Fruit fly (Drosophila melanogaster): ENCODE results near the gene Dh31.

The Dh31 gene

DNA sequence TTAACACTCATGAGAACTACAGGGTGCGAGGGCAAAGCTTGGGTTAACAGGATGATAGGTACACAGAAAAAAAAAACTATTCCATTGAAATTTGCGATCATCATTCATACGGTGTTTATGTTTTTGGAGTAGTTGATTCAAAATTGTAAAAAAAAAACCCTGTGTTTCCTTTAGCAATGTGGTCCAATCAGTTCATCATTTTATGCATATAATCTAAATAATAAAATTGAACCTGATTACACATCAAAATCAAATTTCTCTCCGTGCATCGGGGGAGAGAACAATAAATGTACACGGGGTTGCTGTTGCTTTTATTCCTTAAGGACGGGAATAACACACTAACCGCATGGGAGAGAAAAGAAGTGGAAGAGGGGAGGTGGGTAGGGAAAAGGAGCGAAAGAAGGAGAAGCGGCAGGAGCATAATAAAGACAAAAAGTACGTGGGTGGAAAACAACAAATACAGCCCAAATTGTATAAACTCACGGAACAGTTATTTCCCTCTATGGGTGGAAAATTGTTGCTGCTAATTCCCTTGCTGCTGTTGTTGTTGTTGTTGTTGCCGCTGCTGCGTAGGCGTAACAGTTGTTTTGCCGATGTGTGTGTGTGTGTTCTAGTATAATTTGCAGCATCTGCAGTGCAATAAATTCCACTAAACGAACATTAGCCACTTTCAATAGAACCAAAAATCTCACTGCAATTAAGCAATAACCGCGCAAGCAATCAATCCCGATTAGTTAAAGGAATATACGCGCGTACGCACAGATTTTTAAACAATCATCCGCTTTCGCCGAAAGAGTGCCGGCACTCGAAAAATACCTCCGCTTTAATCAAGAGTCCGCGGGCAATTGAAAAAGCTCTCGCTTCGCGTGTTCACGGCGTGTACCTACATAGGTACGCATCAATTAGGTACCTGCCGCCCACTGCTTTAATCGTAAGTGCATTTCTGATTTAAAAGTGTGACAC, 43.2 kb downstream of the Dh31 start, which contains the start of gene Agpat2:
Agpat2 (minus strand) TSS at position 851 of the 963 bp plus-strand sequence.
- TF ChIP-seq CG8478 (optimal IDR thresholded peaks at IDR 0.05), result no peak
- no peak for TF ChIP-seq CTCF (optimal IDR thresholded peaks at IDR 0.05)

DNA sequence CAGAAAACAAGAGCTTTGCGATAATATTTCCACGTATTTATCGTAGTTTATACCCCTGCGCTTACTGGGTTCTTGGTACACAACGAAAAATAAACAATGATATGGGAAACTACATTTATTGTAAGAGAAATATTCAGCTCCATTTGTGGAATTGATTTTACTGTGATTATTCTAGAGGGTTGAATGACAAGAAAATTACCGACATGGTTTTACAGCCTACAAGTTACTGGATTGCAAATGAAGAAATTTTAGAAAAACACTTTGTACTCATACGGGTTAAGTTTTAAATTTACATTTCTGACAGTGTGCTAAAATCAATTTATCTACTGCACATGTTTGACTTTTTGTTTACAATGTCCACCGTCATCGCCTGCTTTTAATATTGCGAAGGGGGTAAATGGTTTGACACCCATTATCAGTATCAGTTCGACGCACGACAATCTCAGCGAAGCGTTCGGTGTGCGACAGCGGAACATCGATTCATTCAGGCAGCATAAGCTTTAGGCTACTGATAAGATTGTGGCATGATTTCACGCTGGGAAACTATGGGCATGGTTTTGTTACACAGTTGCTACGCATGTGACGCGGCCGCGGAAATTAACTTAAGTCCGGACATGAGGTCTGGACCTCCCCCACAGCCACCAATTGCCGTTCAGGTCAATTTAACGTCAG, 44.7 kb downstream of the Dh31 start:
- TF ChIP-seq CTCF (optimal IDR thresholded peaks at IDR 0.05) (no peak), CG8478 (optimal IDR thresholded peaks at IDR 0.05) (no peak)

DNA sequence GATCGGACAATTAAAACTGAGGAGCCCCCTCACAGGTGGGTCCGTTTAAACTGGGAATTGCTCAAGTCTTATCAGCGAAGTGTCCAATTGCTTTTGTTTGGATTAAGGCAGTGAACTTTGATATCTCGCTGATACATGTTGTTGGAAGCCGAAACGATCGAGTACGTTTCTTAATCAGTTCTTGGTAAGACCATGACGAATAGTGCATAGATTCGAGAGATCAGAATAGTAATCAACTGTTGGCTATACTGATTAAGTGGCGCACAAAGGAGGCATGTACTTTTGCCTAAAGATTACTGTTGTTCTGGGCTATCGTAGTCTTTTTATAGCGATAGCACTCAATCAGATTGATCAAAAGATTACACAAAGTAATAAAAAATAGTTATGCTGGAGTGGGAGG, 55.1 kb downstream of the Dh31 start:
- TF ChIP-seq CG8478 (optimal IDR thresholded peaks at IDR 0.05) (no peak), CTCF (optimal IDR thresholded peaks at IDR 0.05) (no peak)

DNA sequence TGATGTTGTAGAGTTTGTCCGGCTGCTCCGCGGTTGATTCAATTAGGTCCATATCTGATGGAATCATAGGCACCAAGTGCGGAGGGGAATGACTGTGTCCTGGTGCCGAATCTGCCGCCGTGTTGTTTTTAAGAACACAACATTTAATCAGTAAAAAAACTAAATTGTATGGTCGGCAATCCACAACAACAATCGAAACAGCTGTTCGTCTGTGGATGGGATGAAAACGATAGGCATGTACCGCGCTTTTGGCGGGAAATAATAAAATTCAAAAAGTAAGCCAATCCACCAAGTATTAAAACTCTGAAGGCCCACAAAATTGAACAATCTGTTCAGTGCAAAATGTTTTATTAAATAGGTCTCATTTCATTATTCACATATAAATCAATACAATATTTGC, 57.3 kb downstream of the Dh31 start, which contains the start of gene Aasdh:
Aasdh (minus strand) TSS at position 219 of the 400 bp plus-strand sequence.
- TF ChIP-seq CTCF (optimal IDR thresholded peaks at IDR 0.05) (no peak), CG8478 (optimal IDR thresholded peaks at IDR 0.05) (no peak)

DNA sequence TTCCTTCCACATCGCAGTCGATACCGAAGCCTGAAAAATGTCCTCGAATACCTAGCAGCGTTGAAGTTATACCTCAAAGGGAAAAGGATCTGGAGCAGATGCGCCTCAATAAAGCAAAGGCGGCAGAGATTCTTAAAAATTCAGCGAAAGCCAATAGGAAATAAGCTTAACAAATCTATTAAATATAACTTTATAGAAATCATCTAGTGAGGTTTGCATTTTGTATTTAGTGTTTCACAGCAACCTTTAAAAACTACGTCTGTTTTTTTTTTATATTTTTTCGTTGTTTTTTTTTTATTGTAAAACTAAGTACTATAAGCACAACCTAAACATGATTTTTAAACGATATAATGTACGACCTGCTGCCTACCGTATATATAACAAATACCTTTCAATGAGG, 64.5 kb downstream of the Dh31 start, which contains the start of gene CG31897:
CG31897 (plus strand) TSS at position 301 of the 400 bp plus-strand sequence.
- TF ChIP-seq CG8478 (optimal IDR thresholded peaks at IDR 0.05), result no peak
- TF ChIP-seq CTCF (optimal IDR thresholded peaks at IDR 0.05), result no peak

Data from S2 (cell line).